Worm (Caenorhabditis elegans) whole organism, young adult: ENCODE measurements around the gene pdi-1.

Experiments
- B0019.2 ChIP-seq: fragments of 200-800 bp; sonication (Bioruptor generic); conservative IDR thresholded peaks from 2 replicates; pipeline ENCODE4 v1.3.6; 2022; ENCODE audit warnings: missing genetic modification reagents, missing genetic modification characterization, missing compliant biosample characterization
- B0336.3 ChIP-seq: fragments of 200-800 bp; sonication (Bioruptor generic); IDR thresholded peaks from 2 replicates; pipeline ENCODE4 v1.3.6; 2022; ENCODE audit warnings: missing genetic modification characterization, missing compliant biosample characterization
- D2030.7 ChIP-seq: fragments of 200-800 bp; sonication (Bioruptor generic); IDR thresholded peaks from 2 replicates; pipeline ENCODE4 v1.3.6; 2022; ENCODE audit warnings: missing genetic modification reagents, missing genetic modification characterization, missing compliant biosample characterization
- F33H1.4 ChIP-seq: fragments of 200-800 bp; sonication (Bioruptor generic); IDR thresholded peaks from 2 replicates; pipeline ENCODE4 v1.3.6; 2022; ENCODE audit warnings: missing genetic modification reagents, missing genetic modification characterization, missing compliant biosample characterization
- F49E8.2 ChIP-seq: sonication (generic microtip); optimal IDR thresholded peaks from 3 replicates; lab custom pipeline; 2017; ENCODE audit warnings: missing genetic modification characterization, mild to moderate bottlenecking, missing compliant biosample characterization, antibody characterized with exemption, moderate library complexity; ENCODE audit not compliant: insufficient read depth
- F52B5.7 ChIP-seq: sonication (generic microtip); optimal IDR thresholded peaks from 2 replicates; lab custom pipeline; 2016; ENCODE audit warnings: mild to moderate bottlenecking, missing genetic modification characterization, missing compliant biosample characterization
- T26A5.8 ChIP-seq: sonication (generic microtip); optimal IDR thresholded peaks from 2 replicates; lab custom pipeline; 2016; ENCODE audit warnings: missing genetic modification characterization, missing compliant biosample characterization
- Y67H2A.10 ChIP-seq: fragments of 200-800 bp; sonication (Bioruptor generic); conservative IDR thresholded peaks from 2 replicates; pipeline ENCODE4 v1.3.6; 2022; ENCODE audit warnings: missing genetic modification reagents, missing genetic modification characterization, missing compliant biosample characterization
- ZK185.1 ChIP-seq: sonication (generic microtip); optimal IDR thresholded peaks from 2 replicates; lab custom pipeline; 2016; ENCODE audit warnings: mild to moderate bottlenecking, missing genetic modification characterization, missing compliant biosample characterization; ENCODE audit not compliant: poor library complexity, severe bottlenecking
- akir-1 ChIP-seq: fragments of 200-800 bp; sonication (Bioruptor generic); optimal IDR thresholded peaks from 2 replicates; lab custom pipeline; 2018; ENCODE audit warnings: mild to moderate bottlenecking, missing genetic modification characterization, moderate library complexity, missing compliant biosample characterization
- ama-1 ChIP-seq, 3 experiments: fragments of 150-350 bp in 1 of 3; sonication (generic microtip) in 2 of 3; optimal IDR thresholded peaks; 2 replicates each; lab custom pipeline; 2014 to 2018; ENCODE audit warnings: missing biosample characterization in 2 of 3, missing genetic modification characterization in 2 of 3, missing genetic modification reagents in 2 of 3
- athp-1 ChIP-seq: sonication (generic microtip); optimal IDR thresholded peaks from 2 replicates; lab custom pipeline; 2017; ENCODE audit warnings: mild to moderate bottlenecking, missing genetic modification characterization, missing compliant biosample characterization
- attf-6 ChIP-seq: fragments of 200-800 bp; sonication (Bioruptor generic); IDR thresholded peaks from 2 replicates; pipeline ENCODE4 v1.3.6; 2022; ENCODE audit warnings: missing genetic modification reagents, missing genetic modification characterization, missing compliant biosample characterization
- bed-2 ChIP-seq: fragments of 200-800 bp; sonication (Bioruptor generic); IDR thresholded peaks from 2 replicates; pipeline ENCODE4 v1.3.6; 2022; ENCODE audit warnings: missing genetic modification reagents, missing genetic modification characterization, missing compliant biosample characterization
- ceh-100 ChIP-seq: fragments of 200-800 bp; sonication (Bioruptor generic); IDR thresholded peaks from 2 replicates; pipeline ENCODE4 v1.3.6; 2022; ENCODE audit warnings: missing genetic modification reagents, missing genetic modification characterization, missing compliant biosample characterization
- ceh-40 ChIP-seq: fragments of 200-800 bp; sonication (Bioruptor generic); IDR thresholded peaks from 2 replicates; pipeline ENCODE4 v1.3.6; 2022; ENCODE audit warnings: missing genetic modification characterization, missing compliant biosample characterization
- egl-18 ChIP-seq: fragments of 200-800 bp; sonication (Bioruptor generic); IDR thresholded peaks from 2 replicates; pipeline ENCODE4 v1.3.6; 2022; ENCODE audit warnings: missing genetic modification reagents, missing genetic modification characterization, missing compliant biosample characterization
- ekl-4 ChIP-seq: fragments of 200-800 bp; sonication (Bioruptor generic); IDR thresholded peaks from 2 replicates; pipeline ENCODE4 v1.3.6; 2022; ENCODE audit warnings: missing genetic modification reagents, missing genetic modification characterization, missing compliant biosample characterization
- ets-4 ChIP-seq: fragments of 200-800 bp; sonication (Bioruptor generic); optimal IDR thresholded peaks from 2 replicates; lab custom pipeline; 2018; ENCODE audit warnings: mild to moderate bottlenecking, missing genetic modification characterization, missing compliant biosample characterization
- gei-17 ChIP-seq: fragments of 200-800 bp; sonication (Bioruptor generic); optimal IDR thresholded peaks from 2 replicates; lab custom pipeline; 2018; ENCODE audit warnings: mild to moderate bottlenecking, missing genetic modification characterization, missing compliant biosample characterization
- him-1 ChIP-seq: sonication (generic microtip); optimal IDR thresholded peaks from 2 replicates; lab custom pipeline; 2016; ENCODE audit warnings: missing genotype, missing genetic modification reagents, missing genetic modification characterization, missing compliant biosample characterization
- hmg-20 ChIP-seq: fragments of 200-800 bp; sonication (Bioruptor generic); IDR thresholded peaks from 2 replicates; pipeline ENCODE4 v1.3.6; 2022; ENCODE audit warnings: missing genetic modification reagents, missing genetic modification characterization, missing compliant biosample characterization
- hrde-1 ChIP-seq: sonication (generic microtip); optimal IDR thresholded peaks from 2 replicates; lab custom pipeline; 2016; ENCODE audit warnings: missing genetic modification characterization, mild to moderate bottlenecking, missing compliant biosample characterization, moderate library complexity, missing genotype, missing genetic modification reagents, borderline replicate concordance
- hsf-1 ChIP-seq: fragments of 200-800 bp; sonication (Bioruptor generic); IDR thresholded peaks from 2 replicates; pipeline ENCODE4 v1.3.6; 2022; ENCODE audit warnings: missing genetic modification reagents, missing genetic modification characterization, missing compliant biosample characterization
- lsl-1 ChIP-seq: fragments of 200-800 bp; sonication (Bioruptor generic); optimal IDR thresholded peaks from 2 replicates; lab custom pipeline; 2018; ENCODE audit warnings: mild to moderate bottlenecking, missing genetic modification characterization, moderate library complexity, missing compliant biosample characterization
- madf-6 ChIP-seq: fragments of 200-800 bp; sonication (Bioruptor generic); IDR thresholded peaks from 2 replicates; pipeline ENCODE4 v1.3.6; 2022; ENCODE audit warnings: missing genetic modification reagents, missing genetic modification characterization, missing compliant biosample characterization
- mcd-1 ChIP-seq: fragments of 200-800 bp; sonication (Bioruptor generic); IDR thresholded peaks from 2 replicates; pipeline ENCODE4 v1.3.6; 2022; ENCODE audit warnings: missing genetic modification reagents, missing genetic modification characterization, missing compliant biosample characterization
- mes-4 ChIP-seq: sonication (generic microtip); optimal IDR thresholded peaks from 2 replicates; lab custom pipeline; 2016; ENCODE audit warnings: missing genotype, missing genetic modification characterization, missing compliant biosample characterization
- snpc-1.3 ChIP-seq: sonication (generic microtip); optimal IDR thresholded peaks from 2 replicates; lab custom pipeline; 2017; ENCODE audit warnings: missing genetic modification characterization, mild to moderate bottlenecking, missing compliant biosample characterization, antibody characterized with exemption, moderate library complexity, missing genotype, missing genetic modification reagents; ENCODE audit not compliant: insufficient read depth
- snpc-3.4 ChIP-seq: sonication (generic microtip); optimal IDR thresholded peaks from 2 replicates; lab custom pipeline; 2017; ENCODE audit warnings: missing genetic modification characterization, mild to moderate bottlenecking, missing compliant biosample characterization, antibody characterized with exemption, moderate library complexity, missing genotype, missing genetic modification reagents
- snpc-4 ChIP-seq, 5 experiments: fragments of 150-350 bp in 1 of 5; sonication (generic microtip) in 4 of 5; optimal IDR thresholded peaks; 2 replicates each; lab custom pipeline; 2014 to 2018; ENCODE audit warnings: missing genetic modification characterization in 5 of 5, missing biosample characterization in 3 of 5, antibody characterized with exemption in 2 of 5, mild to moderate bottlenecking in 2 of 5, missing compliant biosample characterization in 2 of 5, missing genotype in 2 of 5, moderate library complexity in 2 of 5, missing genetic modification reagents in 1 of 5
- sptf-2 ChIP-seq: fragments of 200-800 bp; sonication (Bioruptor generic); optimal IDR thresholded peaks from 2 replicates; lab custom pipeline; 2018; ENCODE audit warnings: mild to moderate bottlenecking, missing genetic modification characterization, missing compliant biosample characterization
- tbp1 ChIP-seq: fragments of 200-800 bp; sonication (Bioruptor generic); optimal IDR thresholded peaks from 2 replicates; lab custom pipeline; 2018; ENCODE audit warnings: mild to moderate bottlenecking, missing genetic modification characterization, missing compliant biosample characterization
- unc-130 ChIP-seq: sonication (generic microtip); optimal IDR thresholded peaks from 2 replicates; lab custom pipeline; 2016; ENCODE audit warnings: missing genetic modification reagents, missing genetic modification characterization, missing compliant biosample characterization
- ztf-22 ChIP-seq: fragments of 200-800 bp; sonication (Bioruptor generic); optimal IDR thresholded peaks from 2 replicates; lab custom pipeline; 2018; ENCODE audit warnings: mild to moderate bottlenecking, missing genetic modification characterization, moderate library complexity, missing compliant biosample characterization
- ztf-26 ChIP-seq: sonication (generic microtip); optimal IDR thresholded peaks from 2 replicates; lab custom pipeline; 2017; ENCODE audit warnings: missing genetic modification characterization, missing compliant biosample characterization

pdi-1 gene

ce11 chrIII:3723726-3724125 is 22.5 kb upstream of the pdi-1 start (continued):
- TF ChIP-seq snpc-4 (GFP tag; optimal IDR thresholded peaks at IDR 0.05; lab: Kevin White, UChicago) (no peak), snpc-4 (tag; optimal IDR thresholded peaks at IDR 0.05; lab: Kevin White, UChicago) (no peak), ama-1 (optimal IDR thresholded peaks at IDR 0.05; lab: Kevin White, UChicago) (no peak), ama-1 (GFP tag; optimal IDR thresholded peaks at IDR 0.05; lab: Kevin White, UChicago) (peak in 1 of 2 experiments; percentile 12), tbp1 (GFP tag; lab: Kevin White, UChicago) (peak; percentile 4), ceh-40 (GFP tag; lab: Robert Waterston, UW) (no peak), gei-17 (GFP tag; lab: Kevin White, UChicago) (no peak), hsf-1 (GFP tag; lab: Robert Waterston, UW) (peak; percentile 88), B0019.2 (GFP tag; lab: Robert Waterston, UW) (no peak), attf-6 (GFP tag; lab: Robert Waterston, UW) (no peak), sptf-2 (GFP tag; lab: Kevin White, UChicago) (no peak), D2030.7 (GFP tag; lab: Robert Waterston, UW) (peak; percentile 56), ztf-22 (GFP tag; lab: Kevin White, UChicago) (no peak), lsl-1 (GFP tag; lab: Kevin White, UChicago) (peak; percentile 45), ZK185.1 (no peak), Y67H2A.10 (no peak), F52B5.7 (tag; lab: Kevin White, UChicago) (no peak), T26A5.8 (no peak), mes-4 (tag; lab: Kevin White, UChicago) (no peak)

- TF ChIP-seq F49E8.2 = peak; percentile 12
- TF ChIP-seq snpc-3.4 (tag; lab: Kevin White, UChicago) = peak; percentile 34
- no peak for TF ChIP-seq T26A5.8
- TF ChIP-seq attf-6 (GFP tag; lab: Robert Waterston, UW) = 0 out of 2 replicates have a peak, but pooled peaks have one; percentile 36
- TF ChIP-seq athp-1 (tag; lab: Kevin White, UChicago) = peak; percentile 17
- TF ChIP-seq ama-1 (optimal IDR thresholded peaks at IDR 0.05; lab: Kevin White, UChicago) = no peak
- TF ChIP-seq ama-1 (GFP tag; optimal IDR thresholded peaks at IDR 0.05; lab: Kevin White, UChicago) = peak in 1 of 2 experiments; percentile 19
- TF ChIP-seq ztf-26 (tag; lab: Kevin White, UChicago) = no peak
- no peak for TF ChIP-seq F33H1.4
- TF ChIP-seq ets-4 (GFP tag; lab: Kevin White, UChicago) = no peak
- TF ChIP-seq ceh-100 (GFP tag; lab: Robert Waterston, UW) = 0 out of 2 replicates have a peak, but pooled peaks have one; percentile 29
- peak; percentile 61 for TF ChIP-seq unc-130 (GFP tag; lab: Kevin White, UChicago)
- peak; percentile 27 for TF ChIP-seq snpc-1.3
- TF ChIP-seq B0336.3 (GFP tag; lab: Robert Waterston, UW) = peak; percentile 18; the same call in 1 of the 2 replicates
- no peak for TF ChIP-seq mcd-1 (GFP tag; lab: Robert Waterston, UW)
- peak; percentile 23 for TF ChIP-seq hrde-1 (tag; lab: Kevin White, UChicago)
- no peak for TF ChIP-seq egl-18 (GFP tag; lab: Robert Waterston, UW)
- no peak for TF ChIP-seq F52B5.7 (tag; lab: Kevin White, UChicago)
- TF ChIP-seq hsf-1 (GFP tag; lab: Robert Waterston, UW) = peak; percentile 45; the same call in 1 of the 2 replicates
- TF ChIP-seq hmg-20 = no peak
- no peak for TF ChIP-seq tbp1 (GFP tag; lab: Kevin White, UChicago)
- peak; percentile 50 for TF ChIP-seq madf-6 (GFP tag; lab: Robert Waterston, UW)
- TF ChIP-seq akir-1 (GFP tag; lab: Kevin White, UChicago) = no peak
- TF ChIP-seq him-1 = peak; percentile 74
- 0 out of 2 replicates have a peak, but pooled peaks have one; percentile 23 for TF ChIP-seq ekl-4
- no peak for TF ChIP-seq bed-2 (GFP tag; lab: Robert Waterston, UW)
Measured at ce11 chrIII:3719564-3719963, 18.3 kb upstream of the pdi-1 start, which contains the start of gene C14B1.8. TSS of gene C14B1.8 (minus strand) at chrIII:3719680.
